Worm (Caenorhabditis elegans) whole organism, L4/young adult: ENCODE results near the gene egl-38.

Experiments
- W03F9.2 ChIP-seq: fragments of 150-350 bp; optimal IDR thresholded peaks from 2 replicates; lab custom pipeline; 2014; ENCODE audit warnings: missing biosample characterization, missing genetic modification characterization
- dao-5 ChIP-seq: sonication (generic microtip); optimal IDR thresholded peaks from 2 replicates; lab custom pipeline; 2016; ENCODE audit warnings: missing genotype, missing genetic modification characterization, moderate library complexity, missing compliant biosample characterization
- him-1 ChIP-seq: sonication (generic microtip); optimal IDR thresholded peaks from 2 replicates; lab custom pipeline; 2016; ENCODE audit warnings: missing genotype, missing genetic modification reagents, missing genetic modification characterization, missing compliant biosample characterization

- TF ChIP-seq dao-5 (no peak), him-1 (no peak), W03F9.2 (tag; lab: Kevin White, UChicago) (no peak)
These were observed 47.6 kb downstream of the egl-38 start, which contains the start of gene ipla-7 for ce11 chrIV:10062728-10063127.
